Fruit fly (Drosophila melanogaster): ENCODE measurements around the gene CG2202.

CG2202 gene

dm6 chrX:10846972-10847435 lies 1.6 kb upstream of the CG2202 start, which contains the start of gene sbr (continued):
- no peak for TF ChIP-seq CG5245 (GFP tag; optimal IDR thresholded peaks at IDR 0.05)
- TF ChIP-seq zf30C (GFP tag; optimal IDR thresholded peaks at IDR 0.05) = no peak
- TF ChIP-seq gcm2 (GFP tag; optimal IDR thresholded peaks at IDR 0.05) = no peak
- TF ChIP-seq btn (GFP tag; optimal IDR thresholded peaks at IDR 0.05) = no peak
- no peak for TF ChIP-seq CG12071 (GFP tag; optimal IDR thresholded peaks at IDR 0.05)
- no peak for TF ChIP-seq CG14441 (GFP tag; IDR thresholded peaks at IDR 0.05)
- TF ChIP-seq CG18476 (GFP tag; optimal IDR thresholded peaks at IDR 0.05) = peak; percentile 2
- no peak for TF ChIP-seq CG30431 (GFP tag; optimal IDR thresholded peaks at IDR 0.05)
- peak; percentile 71; the same call in 2 of the 3 replicates for TF ChIP-seq Opbp (GFP tag; IDR thresholded peaks at IDR 0.05; ENCODE audit: partially characterized antibody)
- no peak for TF ChIP-seq CG17359 (tag; optimal IDR thresholded peaks at IDR 0.05)
- TF ChIP-seq Fer2 (tag; optimal IDR thresholded peaks at IDR 0.05) = no peak
- TF ChIP-seq gsb-n (tag; optimal IDR thresholded peaks at IDR 0.05) = no peak
- TF ChIP-seq peb (GFP tag; IDR thresholded peaks at IDR 0.05) = no peak
- TF ChIP-seq fd96Cb (tag; optimal IDR thresholded peaks at IDR 0.05) = no peak
- no peak for TF ChIP-seq Antp (GFP tag; optimal IDR thresholded peaks at IDR 0.05)
- no peak for TF ChIP-seq ewg (GFP tag; optimal IDR thresholded peaks at IDR 0.05)
- TF ChIP-seq CG4707 (GFP tag; optimal IDR thresholded peaks at IDR 0.05) = no peak
- TF ChIP-seq eyg (GFP tag; optimal IDR thresholded peaks at IDR 0.05) = no peak
- no peak; the same call in 2 of the 3 replicates for TF ChIP-seq mld (GFP tag; IDR thresholded peaks at IDR 0.05; ENCODE audit: partially characterized antibody)
- TF ChIP-seq chinmo (GFP tag; IDR thresholded peaks at IDR 0.05; ENCODE audit: partially characterized antibody) = peak; percentile 71; the same call in 1 of the 4 replicates
- no peak for TF ChIP-seq NfI (GFP tag; optimal IDR thresholded peaks at IDR 0.05)
- TF ChIP-seq CG2129 (GFP tag; IDR thresholded peaks at IDR 0.05; ENCODE audit: partially characterized antibody) = peak; percentile 27; the same call in 1 of the 2 replicates
- no peak for TF ChIP-seq zfh2 (GFP tag; optimal IDR thresholded peaks at IDR 0.05)
- TF ChIP-seq lola (GFP tag; optimal IDR thresholded peaks at IDR 0.05) = peak in 1 of 3 experiments; percentile 24
- no peak for TF ChIP-seq MESR4 (GFP tag; optimal IDR thresholded peaks at IDR 0.05)
- peak; percentile 69 for TF ChIP-seq Dref (GFP tag; IDR thresholded peaks at IDR 0.05)
- no peak for TF ChIP-seq crc (GFP tag; optimal IDR thresholded peaks at IDR 0.05)
- no peak for TF ChIP-seq CG3726 (GFP tag; IDR thresholded peaks at IDR 0.05)
- no peak for TF ChIP-seq otp (GFP tag; IDR thresholded peaks at IDR 0.05)
- no peak for TF ChIP-seq ken (GFP tag; IDR thresholded peaks at IDR 0.05)
- TF ChIP-seq kah (GFP tag; optimal IDR thresholded peaks at IDR 0.05) = no peak
- TF ChIP-seq CG6272 (GFP tag; IDR thresholded peaks at IDR 0.05) = peak; percentile 33; the same call in 1 of the 2 replicates
- TF ChIP-seq az2 (GFP tag; optimal IDR thresholded peaks at IDR 0.05) = no peak
- no peak for TF ChIP-seq CG6175 (GFP tag; IDR thresholded peaks at IDR 0.05)
- TF ChIP-seq Fer1 (GFP tag; optimal IDR thresholded peaks at IDR 0.05) = no peak
- TF ChIP-seq org-1 (GFP tag; optimal IDR thresholded peaks at IDR 0.05) = no peak
- no peak for TF ChIP-seq ro (GFP tag; IDR thresholded peaks at IDR 0.05)
- peak; percentile 2 for TF ChIP-seq CG7786 (GFP tag; optimal IDR thresholded peaks at IDR 0.05)
- no peak for TF ChIP-seq CG13894 (tag; optimal IDR thresholded peaks at IDR 0.05)
- TF ChIP-seq Blimp-1 (GFP tag; optimal IDR thresholded peaks at IDR 0.05) = no peak
- no peak for TF ChIP-seq CG18599 (GFP tag; optimal IDR thresholded peaks at IDR 0.05)
- no peak for TF ChIP-seq CG18619 (GFP tag; optimal IDR thresholded peaks at IDR 0.05)
- no peak for TF ChIP-seq chm (GFP tag; IDR thresholded peaks at IDR 0.05)
- no peak for TF ChIP-seq CG12219 (GFP tag; optimal IDR thresholded peaks at IDR 0.05)
- no peak for TF ChIP-seq abd-A (tag; optimal IDR thresholded peaks at IDR 0.05)
- TF ChIP-seq gro (GFP tag; optimal IDR thresholded peaks at IDR 0.05) = no peak
- TF ChIP-seq stwl (tag; optimal IDR thresholded peaks at IDR 0.05) = no peak
- peak; percentile 18 for TF ChIP-seq CG4617 (GFP tag; optimal IDR thresholded peaks at IDR 0.05; ENCODE audit: borderline replicate concordance)
- no peak for TF ChIP-seq pita (GFP tag; optimal IDR thresholded peaks at IDR 0.05)
- TF ChIP-seq Rx (GFP tag; IDR thresholded peaks at IDR 0.05) = no peak
